Worm (Caenorhabditis elegans) whole organism, L1 larva: ENCODE data around the gene Y51A2B.4.

Experiments
- C16A3.4 ChIP-seq: fragments of 150-350 bp; optimal IDR thresholded peaks from 2 replicates; lab custom pipeline; 2014; ENCODE audit warnings: missing biosample characterization, missing genetic modification characterization
- F16B12.6 ChIP-seq: fragments of 150-350 bp; optimal IDR thresholded peaks from 2 replicates; lab custom pipeline; 2014; ENCODE audit warnings: missing biosample characterization, missing genetic modification characterization
- alr-1 ChIP-seq: fragments of 200-800 bp; sonication (Bioruptor generic); optimal IDR thresholded peaks from 2 replicates; lab custom pipeline; 2018; ENCODE audit warnings: borderline replicate concordance, mild to moderate bottlenecking, missing genetic modification characterization, missing compliant biosample characterization
- ama-1 ChIP-seq: fragments of 150-350 bp; optimal IDR thresholded peaks from 2 replicates; lab custom pipeline; 2014
- ceh-63 ChIP-seq: fragments of 200-800 bp; sonication (Bioruptor generic); optimal IDR thresholded peaks from 2 replicates; lab custom pipeline; 2018; ENCODE audit warnings: mild to moderate bottlenecking, missing genetic modification characterization, missing compliant biosample characterization
- ceh-8 ChIP-seq: fragments of 200-800 bp; sonication (Bioruptor generic); optimal IDR thresholded peaks from 2 replicates; lab custom pipeline; 2018; ENCODE audit warnings: mild to moderate bottlenecking, missing genetic modification characterization, moderate library complexity, missing compliant biosample characterization
- ceh-90 ChIP-seq: sonication (generic microtip); optimal IDR thresholded peaks from 2 replicates; lab custom pipeline; 2016; ENCODE audit warnings: missing genetic modification characterization, missing compliant biosample characterization
- dpl-1 ChIP-seq, 3 experiments: fragments of 150-350 bp in 2 of 3; sonication (generic microtip) in 1 of 3; optimal IDR thresholded peaks; 2 replicates each; lab custom pipeline; 2014 to 2017; ENCODE audit warnings: missing biosample characterization in 3 of 3, missing genetic modification characterization in 3 of 3, missing genetic modification reagents in 3 of 3
- dsc-1 ChIP-seq: sonication (generic microtip); optimal IDR thresholded peaks from 2 replicates; lab custom pipeline; 2016; ENCODE audit warnings: mild to moderate bottlenecking, missing genetic modification characterization, missing compliant biosample characterization
- efl-1 ChIP-seq, 4 experiments: fragments of 150-350 bp; optimal IDR thresholded peaks in 3 of 4; peaks in 1 of 4; 1 replicate in 1 of 4; 2 replicates in 3 of 4; lab custom pipeline; 2014; ENCODE audit warnings: missing biosample characterization in 2 of 4, missing genetic modification characterization in 2 of 4, missing genetic modification reagents in 2 of 4
- efl-3 ChIP-seq: fragments of 200-800 bp; sonication (Bioruptor generic); optimal IDR thresholded peaks from 2 replicates; lab custom pipeline; 2018; ENCODE audit warnings: mild to moderate bottlenecking, missing genetic modification characterization, missing compliant biosample characterization
- egl-13 ChIP-seq: sonication (generic microtip); optimal IDR thresholded peaks from 2 replicates; lab custom pipeline; 2016; ENCODE audit warnings: missing genotype, missing genetic modification reagents, missing genetic modification characterization, missing compliant biosample characterization
- fos-1 ChIP-seq: fragments of 150-350 bp; optimal IDR thresholded peaks from 2 replicates; lab custom pipeline; 2014; ENCODE audit warnings: missing biosample characterization, missing genetic modification characterization
- grh-1 ChIP-seq: fragments of 200-800 bp; sonication (Bioruptor generic); IDR thresholded peaks from 2 replicates; pipeline ENCODE4 v1.3.6; 2022; ENCODE audit warnings: missing genetic modification reagents, missing genetic modification characterization, missing compliant biosample characterization
- hlh-17 ChIP-seq: fragments of 200-800 bp; sonication (Bioruptor generic); optimal IDR thresholded peaks from 2 replicates; lab custom pipeline; 2018; ENCODE audit warnings: missing genetic modification characterization, mild to moderate bottlenecking, missing compliant biosample characterization, moderate library complexity, borderline replicate concordance
- jun-1 ChIP-seq: fragments of 150-350 bp; optimal IDR thresholded peaks from 2 replicates; lab custom pipeline; 2014; ENCODE audit warnings: missing biosample characterization, missing genetic modification reagents, missing genetic modification characterization
- lin-13 ChIP-seq: fragments of 150-350 bp; optimal IDR thresholded peaks from 2 replicates; lab custom pipeline; 2014; ENCODE audit warnings: missing biosample characterization, missing genetic modification reagents, missing genetic modification characterization
- lin-15B ChIP-seq: fragments of 150-350 bp; sonication (generic microtip); optimal IDR thresholded peaks from 3 replicates; lab custom pipeline; 2014; ENCODE audit warnings: missing biosample characterization, missing genetic modification characterization
- lin-39 ChIP-seq: fragments of 150-350 bp; optimal IDR thresholded peaks from 2 replicates; lab custom pipeline; 2014; ENCODE audit warnings: missing biosample characterization, missing genetic modification reagents, missing genetic modification characterization
- lir-3 ChIP-seq: sonication (generic microtip); optimal IDR thresholded peaks from 2 replicates; lab custom pipeline; 2016; ENCODE audit warnings: mild to moderate bottlenecking, missing genetic modification characterization, moderate library complexity, missing compliant biosample characterization; ENCODE audit not compliant: poor library complexity
- nhr-19 ChIP-seq: fragments of 200-800 bp; sonication (Bioruptor generic); conservative IDR thresholded peaks from 2 replicates; pipeline ENCODE4 v1.3.6; 2022; ENCODE audit warnings: missing genetic modification characterization, missing compliant biosample characterization
- nhr-20 ChIP-seq: sonication (generic microtip); optimal IDR thresholded peaks from 2 replicates; lab custom pipeline; 2016; ENCODE audit warnings: mild to moderate bottlenecking, missing genetic modification characterization, missing compliant biosample characterization
- nhr-237 ChIP-seq: fragments of 150-350 bp; optimal IDR thresholded peaks from 2 replicates; lab custom pipeline; 2014; ENCODE audit warnings: missing biosample characterization, missing genetic modification characterization
- nhr-28 ChIP-seq: fragments of 150-350 bp; optimal IDR thresholded peaks from 2 replicates; lab custom pipeline; 2014; ENCODE audit warnings: missing biosample characterization, missing genetic modification characterization
- nhr-47 ChIP-seq: sonication (generic microtip); optimal IDR thresholded peaks from 2 replicates; lab custom pipeline; 2016; ENCODE audit warnings: mild to moderate bottlenecking, missing genetic modification characterization, moderate library complexity, missing compliant biosample characterization
- nhr-71 ChIP-seq: sonication (generic microtip); optimal IDR thresholded peaks from 2 replicates; lab custom pipeline; 2016; ENCODE audit warnings: mild to moderate bottlenecking, missing genetic modification characterization, moderate library complexity, missing compliant biosample characterization
- nhr-76 ChIP-seq: sonication (generic microtip); optimal IDR thresholded peaks from 2 replicates; lab custom pipeline; 2017; ENCODE audit warnings: missing biosample characterization, missing genetic modification characterization
- nhr-85 ChIP-seq: sonication (generic microtip); peaks from one replicate; lab custom pipeline; 2016; ENCODE audit warnings: missing genetic modification characterization, inconsistent platforms, missing compliant biosample characterization
- nhr-90 ChIP-seq: sonication (generic microtip); optimal IDR thresholded peaks from 2 replicates; lab custom pipeline; 2016; ENCODE audit warnings: mild to moderate bottlenecking, missing genetic modification characterization, missing compliant biosample characterization; ENCODE audit not compliant: poor library complexity
- pqm-1 ChIP-seq: sonication (generic microtip); optimal IDR thresholded peaks from 3 replicates; lab custom pipeline; 2017; ENCODE audit warnings: missing biosample characterization, missing genetic modification characterization
- snpc-4 ChIP-seq: fragments of 150-350 bp; optimal IDR thresholded peaks from 2 replicates; lab custom pipeline; 2014; ENCODE audit warnings: missing biosample characterization, missing genetic modification characterization
- unc-98 ChIP-seq: fragments of 200-800 bp; sonication (Bioruptor generic); IDR thresholded peaks from 2 replicates; pipeline ENCODE4 v1.3.6; 2022; ENCODE audit warnings: missing genetic modification characterization, missing compliant biosample characterization
- vab-15 ChIP-seq: sonication (generic microtip); optimal IDR thresholded peaks from 2 replicates; lab custom pipeline; 2017; ENCODE audit warnings: missing genotype, mild to moderate bottlenecking, missing genetic modification characterization, missing compliant biosample characterization
- zag-1 ChIP-seq: fragments of 150-350 bp; optimal IDR thresholded peaks from 2 replicates; lab custom pipeline; 2014; ENCODE audit warnings: missing biosample characterization, missing genetic modification characterization
- zip-4 ChIP-seq: fragments of 200-800 bp; sonication (Bioruptor generic); optimal IDR thresholded peaks from 2 replicates; lab custom pipeline; 2018; ENCODE audit warnings: mild to moderate bottlenecking, missing genetic modification characterization, moderate library complexity, missing compliant biosample characterization
- ztf-4 ChIP-seq: fragments of 150-350 bp; optimal IDR thresholded peaks from 2 replicates; lab custom pipeline; 2014; ENCODE audit warnings: missing biosample characterization, missing genetic modification characterization

The Y51A2B.4 gene

DNA sequence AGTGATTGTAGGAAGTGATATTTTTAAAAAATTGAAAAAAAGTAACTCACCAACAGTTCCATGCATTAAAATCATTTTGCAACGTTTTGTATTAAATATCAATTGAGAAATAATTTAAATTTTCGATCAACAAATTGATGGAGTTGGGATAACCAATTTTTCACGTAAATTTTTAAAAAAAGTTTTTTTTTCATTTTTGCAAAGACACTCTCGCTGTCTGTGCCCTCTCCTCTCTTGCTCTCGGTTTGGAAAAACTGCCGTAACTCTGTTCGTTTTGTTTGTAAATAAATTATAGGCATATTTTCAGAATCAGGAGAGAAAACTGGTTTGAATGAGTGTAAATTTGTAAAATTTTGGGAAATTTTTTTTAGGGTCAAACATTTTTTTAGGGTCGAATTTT, 8.9 kb upstream of the Y51A2B.4 start, which contains the start of gene Y51A2B.16:
TSS of gene Y51A2B.16 (minus strand) at position 101 of the 400 bp plus-strand sequence.
- no peak for TF ChIP-seq efl-1 (optimal IDR thresholded peaks at IDR 0.05; lab: Kevin White, UChicago)
- peak in 1 of 2 experiments; percentile 6 for TF ChIP-seq efl-1 (GFP tag; optimal IDR thresholded peaks at IDR 0.05 in 1 of 2; lab: Kevin White, UChicago)
- TF ChIP-seq nhr-47 (tag; lab: Kevin White, UChicago) = no peak
- TF ChIP-seq jun-1 = no peak
- TF ChIP-seq, all 84 proteins: peak for 1

DNA sequence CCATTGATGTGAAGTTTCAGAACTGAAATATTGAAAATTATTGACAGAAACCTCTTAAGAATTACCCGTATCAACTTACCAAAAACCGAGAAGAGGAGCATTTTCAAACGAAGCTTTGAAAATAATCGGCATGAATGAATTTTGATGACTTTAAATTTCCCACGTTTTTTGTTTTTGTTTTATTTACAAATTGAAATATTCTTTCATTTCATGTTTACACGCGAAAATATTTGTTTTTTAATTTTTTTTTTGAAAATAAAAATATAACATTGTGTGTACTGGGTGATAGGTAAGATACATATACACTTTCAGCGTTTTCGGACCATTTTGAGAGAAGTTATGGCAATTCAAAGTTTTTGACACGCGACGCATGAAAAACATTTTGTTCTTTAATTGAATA, 6.7 kb upstream of the Y51A2B.4 start, which contains the start of gene Y51A2B.9:
TSS of gene Y51A2B.9 (minus strand) at position 101 of the 400 bp plus-strand sequence.
- TF ChIP-seq fos-1 (tag; lab: Kevin White, UChicago) (no peak), nhr-20 (tag; lab: Kevin White, UChicago) (no peak), nhr-28 (tag; lab: Kevin White, UChicago) (no peak), ama-1 (lab: Kevin White, UChicago) (no peak), nhr-90 (no peak), egl-13 (tag; lab: Kevin White, UChicago) (no peak), zag-1 (tag; lab: Kevin White, UChicago) (no peak), grh-1 (no peak), zip-4 (GFP tag; lab: Kevin White, UChicago) (no peak), vab-15 (tag; lab: Kevin White, UChicago) (no peak), lin-39 (tag; lab: Kevin White, UChicago) (no peak), ztf-4 (tag; lab: Kevin White, UChicago) (no peak), efl-1 (optimal IDR thresholded peaks at IDR 0.05; lab: Kevin White, UChicago) (no peak), efl-1 (GFP tag; optimal IDR thresholded peaks at IDR 0.05 in 1 of 2; lab: Kevin White, UChicago) (no peak), nhr-19 (GFP tag; lab: Robert Waterston, UW) (no peak), ceh-63 (GFP tag; lab: Kevin White, UChicago) (no peak), nhr-237 (tag; lab: Kevin White, UChicago) (no peak), ceh-8 (GFP tag; lab: Kevin White, UChicago) (no peak), hlh-17 (no peak), nhr-85 (tag; lab: Kevin White, UChicago) (no peak), pqm-1 (tag; lab: Kevin White, UChicago) (no peak)

- TF ChIP-seq nhr-71 (tag; lab: Kevin White, UChicago) (no peak), C16A3.4 (tag; lab: Kevin White, UChicago) (no peak), ceh-90 (tag; lab: Kevin White, UChicago) (no peak), lin-13 (GFP tag; lab: Kevin White, UChicago) (no peak), lin-15B (tag; lab: Kevin White, UChicago) (no peak), nhr-20 (tag; lab: Kevin White, UChicago) (no peak), snpc-4 (no peak), F16B12.6 (tag; lab: Kevin White, UChicago) (no peak), efl-3 (GFP tag; lab: Kevin White, UChicago) (no peak), lir-3 (no peak), dsc-1 (tag; lab: Kevin White, UChicago) (no peak)
These were observed 5.3 kb upstream of the Y51A2B.4 start, which contains the start of gene Y51A2B.6 for ce11 chrV:18394203-18394602. Y51A2B.6 (minus strand) TSS chrV:18394303.

- no peak for TF ChIP-seq alr-1 (tag; lab: Kevin White, UChicago)
These were observed 6.4 kb downstream of the Y51A2B.4 start, which contains the start of gene nhr-288 for ce11 chrV:18382590-18382989. nhr-288 (minus strand) TSS chrV:18382690.

DNA sequence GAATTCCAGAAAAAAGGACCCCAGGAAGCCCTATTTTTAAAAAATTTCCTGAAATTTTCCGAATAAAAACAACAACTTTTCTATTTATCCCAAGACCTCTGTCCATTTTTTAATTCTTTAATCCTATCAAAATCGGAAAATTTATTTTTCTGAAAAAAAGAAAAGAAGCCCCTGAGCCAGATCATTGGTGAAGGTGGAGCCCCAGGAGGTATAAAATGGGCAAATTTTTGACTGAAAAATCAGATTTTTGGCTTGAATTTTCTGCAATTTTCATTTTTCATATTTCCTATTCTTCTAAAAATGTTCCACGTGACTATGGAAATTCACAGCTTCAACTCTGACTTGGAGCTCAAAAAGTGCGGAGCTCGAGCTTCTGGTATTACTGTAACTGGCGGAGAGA, 10.1 kb downstream of the Y51A2B.4 start, which contains the start of gene Y51A2B.8:
TSS of gene Y51A2B.8 (plus strand) at position 301 of the 400 bp plus-strand sequence.
- TF ChIP-seq unc-98 (GFP tag; lab: Robert Waterston, UW) = no peak
- TF ChIP-seq pqm-1 (tag; lab: Kevin White, UChicago) = no peak
- TF ChIP-seq nhr-76 (tag; lab: Kevin White, UChicago) = no peak
- TF ChIP-seq dpl-1 (GFP tag; optimal IDR thresholded peaks at IDR 0.05; lab: Kevin White, UChicago) = no peak
- no peak for TF ChIP-seq egl-13 (tag; lab: Kevin White, UChicago)
